Worm (Caenorhabditis elegans): Measurements from ENCODE around the gene cpg-4.
A peak's percentile ranks its signal among the peaks of the same experiment; 100 is the strongest.

cpg-4 gene

DNA sequence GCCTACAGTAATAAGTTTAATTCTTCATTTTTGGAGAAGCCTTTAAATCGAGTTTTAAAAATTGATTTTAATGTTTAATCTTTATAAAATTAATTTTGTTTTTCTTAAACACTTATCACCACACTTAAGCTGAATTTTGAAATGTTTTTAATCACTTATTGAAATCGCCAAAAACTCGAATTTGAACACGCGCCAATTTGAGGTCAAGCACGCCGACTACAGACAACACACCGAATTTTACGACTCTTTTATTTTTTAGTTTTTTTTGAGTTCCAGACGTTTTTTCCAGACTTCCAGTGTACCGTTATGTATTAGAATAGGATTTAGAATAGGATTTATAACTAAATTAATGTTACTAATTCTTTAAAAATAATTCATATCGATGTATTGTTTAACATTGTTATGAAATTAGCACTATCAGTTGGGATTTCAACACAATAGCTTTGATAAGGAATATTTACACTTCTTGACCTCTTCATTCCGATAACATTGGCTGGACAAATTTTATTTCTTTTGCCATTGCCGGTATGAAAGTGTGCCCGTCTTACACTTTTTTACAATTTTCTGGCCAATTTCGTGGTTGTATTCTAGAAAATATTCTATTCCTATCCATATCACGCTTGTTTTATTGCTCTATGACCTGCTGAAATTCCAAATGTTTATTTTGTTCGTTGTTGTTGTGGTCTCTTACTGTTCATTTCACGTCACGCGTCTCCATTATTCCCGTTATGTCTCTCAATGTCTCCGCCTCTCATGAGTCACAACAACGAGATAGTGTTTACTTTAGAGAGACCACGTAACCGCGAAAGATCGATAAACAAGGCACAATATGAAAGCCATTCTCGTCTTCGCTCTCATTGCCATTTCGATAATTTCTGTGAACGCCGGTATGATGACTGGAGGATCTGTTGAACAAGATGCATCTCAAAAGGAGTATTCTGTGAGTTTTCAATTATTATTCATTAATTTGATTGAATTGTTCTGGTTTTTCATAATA, 47.4 kb downstream of the cpg-4 start, which contains the start of gene cpi-2 (continued):
- TF ChIP-seq nhr-43 (tag; optimal IDR thresholded peaks at IDR 0.05; ENCODE audit: poor library complexity, severe bottlenecking), result no peak
- peak; percentile 58 for TF ChIP-seq nfya-1 (tag; optimal IDR thresholded peaks at IDR 0.05; ENCODE audit: insufficient read depth)
- no peak for TF ChIP-seq ceh-16 (tag; optimal IDR thresholded peaks at IDR 0.05)
- TF ChIP-seq elt-2 (tag; optimal IDR thresholded peaks at IDR 0.05), result peak; percentile 70
- no peak for TF ChIP-seq nhr-28 (tag; optimal IDR thresholded peaks at IDR 0.05)
- no peak for TF ChIP-seq jun-1 (tag; optimal IDR thresholded peaks at IDR 0.05)
- TF ChIP-seq pha-4 (tag; optimal IDR thresholded peaks at IDR 0.05), result peak; percentile 93
- no peak for TF ChIP-seq nhr-237 (tag; optimal IDR thresholded peaks at IDR 0.05)
- peak; percentile 7 for TF ChIP-seq nhr-25 (tag; optimal IDR thresholded peaks at IDR 0.05)
- no peak for TF ChIP-seq unc-39 (tag; optimal IDR thresholded peaks at IDR 0.05)
- no peak for TF ChIP-seq elt-1 (tag; optimal IDR thresholded peaks at IDR 0.05)
- no peak for TF ChIP-seq skn-1 (tag; optimal IDR thresholded peaks at IDR 0.05)
- no peak for TF ChIP-seq R02D3.7 (tag; optimal IDR thresholded peaks at IDR 0.05)
- TF ChIP-seq mdl-1 (tag; optimal IDR thresholded peaks at IDR 0.05), result no peak
- TF ChIP-seq lin-39 (tag; optimal IDR thresholded peaks at IDR 0.05), result no peak
- TF ChIP-seq nhr-23 (tag; optimal IDR thresholded peaks at IDR 0.05), result no peak

ce11 chrV:6044448-6044847, 48.2 kb downstream of the cpg-4 start:
- TF ChIP-seq hmg-11 (tag; optimal IDR thresholded peaks at IDR 0.05) (no peak), elt-2 (tag; optimal IDR thresholded peaks at IDR 0.05) (peak; percentile 38)

DNA sequence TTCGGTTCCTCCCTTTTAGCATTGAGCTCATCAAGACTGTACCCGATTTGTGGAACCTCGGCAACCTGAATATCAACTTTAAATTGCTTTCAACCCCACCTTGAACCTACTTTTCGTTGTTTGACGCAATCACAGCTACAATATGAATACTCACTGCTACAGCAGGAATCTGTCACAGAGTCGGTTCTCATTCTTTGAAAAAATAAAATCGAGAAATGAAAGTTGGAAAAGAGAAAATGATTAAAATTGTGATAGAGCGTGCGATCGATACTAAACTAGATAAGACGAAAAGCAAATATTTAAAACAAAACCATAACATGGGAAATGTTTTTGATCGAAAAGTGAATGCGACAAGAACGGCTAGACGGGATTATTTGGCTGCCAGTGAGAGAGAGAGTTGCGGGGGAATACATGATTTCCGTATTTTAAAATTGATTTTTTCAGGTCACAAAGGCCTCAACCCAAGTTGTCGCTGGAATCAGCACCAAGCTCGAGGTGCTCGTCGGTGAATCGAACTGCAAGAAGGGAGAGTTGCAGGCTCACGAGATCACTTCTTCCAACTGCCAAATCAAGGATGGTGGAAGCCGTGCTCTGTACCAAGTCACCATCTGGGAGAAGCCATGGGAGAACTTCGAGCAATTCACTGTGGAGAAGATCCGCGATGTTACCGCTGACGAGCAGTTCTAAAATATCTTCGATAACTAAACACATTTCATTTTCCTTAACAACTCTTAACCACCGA, 48.8 kb downstream of the cpg-4 start, which contains the start of gene R01B10.3:
Gene R01B10.3, minus strand, starts transcription at position 277 of the 742 bp plus-strand sequence.
- TF ChIP-seq snpc-4 (tag; optimal IDR thresholded peaks at IDR 0.05) (no peak), mdl-1 (tag; optimal IDR thresholded peaks at IDR 0.05) (no peak), elt-2 (tag; optimal IDR thresholded peaks at IDR 0.05) (no peak), nhr-25 (tag; optimal IDR thresholded peaks at IDR 0.05) (no peak), pha-4 (tag; optimal IDR thresholded peaks at IDR 0.05) (peak; percentile 26), ceh-16 (tag; optimal IDR thresholded peaks at IDR 0.05) (no peak), ceh-9 (tag; optimal IDR thresholded peaks at IDR 0.05) (no peak)

DNA sequence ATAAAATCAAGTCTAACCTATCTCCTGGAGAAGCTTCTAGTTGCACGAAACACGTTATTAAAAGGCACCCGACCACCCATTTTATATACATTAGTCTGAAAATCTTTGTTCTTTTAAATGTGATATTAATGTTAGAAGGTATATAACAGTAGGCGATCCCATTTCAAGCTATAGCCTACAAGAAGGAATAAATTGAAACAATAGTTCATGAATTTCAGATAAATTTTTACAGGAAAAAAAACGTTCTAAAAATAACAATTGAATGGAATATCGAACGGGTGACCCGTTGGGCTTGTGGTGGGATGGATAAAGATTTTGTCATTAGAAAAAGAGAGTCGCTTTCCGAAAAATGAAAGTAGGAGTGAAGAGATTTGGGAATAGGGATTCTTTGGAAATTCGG, 51.6 kb downstream of the cpg-4 start, which contains the start of gene pgap-3:
Gene pgap-3, minus strand, starts transcription at position 101 of the 400 bp plus-strand sequence.
- no peak for TF ChIP-seq ceh-28 (tag; optimal IDR thresholded peaks at IDR 0.05)
- TF ChIP-seq ama-1 (optimal IDR thresholded peaks at IDR 0.05), result no peak
- TF ChIP-seq nhr-28 (tag; optimal IDR thresholded peaks at IDR 0.05), result no peak
- TF ChIP-seq nhr-43 (tag; optimal IDR thresholded peaks at IDR 0.05; ENCODE audit: poor library complexity, severe bottlenecking), result no peak
- no peak for TF ChIP-seq nfya-1 (tag; optimal IDR thresholded peaks at IDR 0.05; ENCODE audit: insufficient read depth)
- no peak for TF ChIP-seq fos-1 (tag; optimal IDR thresholded peaks at IDR 0.05)
- no peak for TF ChIP-seq mml-1 (tag; optimal IDR thresholded peaks at IDR 0.05)
- TF ChIP-seq nhr-77 (tag; optimal IDR thresholded peaks at IDR 0.05), result no peak
